Fruit fly (Drosophila melanogaster): ENCODE data around the gene Srg3.

DNA sequence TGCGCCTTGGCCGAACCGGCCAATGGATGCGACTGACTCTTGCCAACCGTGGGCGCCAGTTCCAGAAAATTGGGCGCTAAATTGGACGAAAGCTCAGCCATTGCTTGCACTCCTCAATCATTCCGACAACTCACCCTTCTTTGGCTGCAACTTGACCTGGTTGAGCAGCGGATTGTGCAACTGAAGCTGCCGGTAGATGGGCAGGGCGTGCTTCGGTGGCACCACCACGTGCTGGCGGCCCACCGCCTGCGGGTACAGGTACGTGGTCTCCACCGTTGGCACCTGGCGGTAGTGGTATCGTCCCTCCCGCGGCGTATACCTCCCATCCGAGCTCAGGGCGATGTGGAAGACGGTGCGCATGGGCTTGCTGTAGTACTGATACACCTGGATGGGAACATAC, 47.4 kb downstream of the Srg3 start:
- no peak for TF ChIP-seq fru (GFP tag; optimal IDR thresholded peaks at IDR 0.05)
- TF ChIP-seq lola (GFP tag; optimal IDR thresholded peaks at IDR 0.05): no peak
- TF ChIP-seq CrebA (GFP tag; optimal IDR thresholded peaks at IDR 0.05; ENCODE audit: borderline replicate concordance): no peak

Measured in whole organism, wandering third instar larva.